Worm (Caenorhabditis elegans) whole organism, early embryonic: ENCODE data around the gene Y26E6A.3.

Source experiments
- B0310.2 ChIP-seq: sonication (generic microtip); optimal IDR thresholded peaks from 2 replicates; lab custom pipeline; 2016; ENCODE audit warnings: mild to moderate bottlenecking, missing genetic modification characterization, missing compliant biosample characterization
- ama-1 ChIP-seq: fragments of 150-350 bp; optimal IDR thresholded peaks from 2 replicates; lab custom pipeline; 2014
- ceh-13 ChIP-seq: fragments of 200-800 bp; sonication (Bioruptor generic); optimal IDR thresholded peaks from 2 replicates; lab custom pipeline; 2018; ENCODE audit warnings: mild to moderate bottlenecking, missing genetic modification characterization, missing compliant biosample characterization
- ets-7 ChIP-seq: sonication (generic microtip); optimal IDR thresholded peaks from 2 replicates; lab custom pipeline; 2016; ENCODE audit warnings: missing genotype, missing genetic modification characterization, missing compliant biosample characterization
- flt-1 ChIP-seq: fragments of 200-800 bp; sonication (Bioruptor generic); IDR thresholded peaks from 2 replicates; pipeline ENCODE4 v1.3.6; 2022; ENCODE audit warnings: missing genetic modification characterization, missing compliant biosample characterization
- sea-1 ChIP-seq: fragments of 200-800 bp; sonication (Bioruptor generic); conservative IDR thresholded peaks from 2 replicates; pipeline ENCODE4 v1.3.6; 2022; ENCODE audit warnings: missing genetic modification characterization, missing compliant biosample characterization

ce11 chrX:13884157-13884556 lies 25.6 kb downstream of the Y26E6A.3 start:
- TF ChIP-seq ama-1 (lab: Kevin White, UChicago) (no peak), sea-1 (no peak), ceh-13 (GFP tag; lab: Kevin White, UChicago) (no peak), ets-7 (tag; lab: Kevin White, UChicago) (no peak), B0310.2 (tag; lab: Kevin White, UChicago) (no peak), flt-1 (GFP tag; lab: Robert Waterston, UW) (no peak)
